Worm (Caenorhabditis elegans) whole organism, midembryonic: ENCODE results near the gene R12A1.3.

ENCODE experiments used
- cog-1 ChIP-seq: sonication (generic microtip); optimal IDR thresholded peaks from 2 replicates; lab custom pipeline; 2016; ENCODE audit warnings: missing genetic modification characterization, missing compliant biosample characterization
- flt-1 ChIP-seq: fragments of 200-800 bp; sonication (Bioruptor generic); IDR thresholded peaks from 2 replicates; pipeline ENCODE4 v1.3.6; 2022; ENCODE audit warnings: missing genetic modification characterization, missing compliant biosample characterization
- klf-2 ChIP-seq: fragments of 200-800 bp; sonication (Bioruptor generic); conservative IDR thresholded peaks from 2 replicates; pipeline ENCODE4 v1.3.6; 2022; ENCODE audit warnings: missing genetic modification reagents, missing genetic modification characterization, missing compliant biosample characterization
- ref-1 ChIP-seq: fragments of 200-800 bp; sonication (Bioruptor generic); conservative IDR thresholded peaks from 2 replicates; pipeline ENCODE4 v1.3.6; 2022; ENCODE audit warnings: missing genetic modification reagents, missing genetic modification characterization, missing compliant biosample characterization
- tab-1 ChIP-seq: fragments of 200-800 bp; sonication (Bioruptor generic); IDR thresholded peaks from 2 replicates; pipeline ENCODE4 v1.3.6; 2022; ENCODE audit warnings: missing genetic modification characterization, missing compliant biosample characterization
- ztf-23 ChIP-seq: fragments of 200-800 bp; sonication (Bioruptor generic); IDR thresholded peaks from 2 replicates; pipeline ENCODE4 v1.3.6; 2022; ENCODE audit warnings: missing genetic modification reagents, missing genetic modification characterization, missing compliant biosample characterization

ce11 chrV:1411459-1411858, 14.1 kb downstream of the R12A1.3 start, which contains the start of gene snt-5:
- no peak for TF ChIP-seq ztf-23 (GFP tag; lab: Robert Waterston, UW)
- TF ChIP-seq cog-1 (tag; lab: Kevin White, UChicago), result no peak
- TF ChIP-seq ref-1 (GFP tag; lab: Robert Waterston, UW), result no peak
- TF ChIP-seq flt-1, result no peak
- TF ChIP-seq tab-1 (GFP tag; lab: Robert Waterston, UW), result no peak
- no peak for TF ChIP-seq klf-2 (GFP tag; lab: Robert Waterston, UW)
